Worm (Caenorhabditis elegans): ENCODE measurements around the gene nhr-134.
A peak's percentile ranks its signal among the peaks of the same experiment; 100 is the strongest.

nhr-134 gene

ce11 chrV:2281499-2281898 is 50.5 kb downstream of the nhr-134 start, which contains the start of gene nhr-228 (continued):
- TF ChIP-seq ztf-4 (tag; optimal IDR thresholded peaks at IDR 0.05) (no peak), alr-1 (tag; optimal IDR thresholded peaks at IDR 0.05; ENCODE audit: borderline replicate concordance) (no peak), dpl-1 (GFP tag; optimal IDR thresholded peaks at IDR 0.05) (peak in 2 of 3 experiments; percentile 9 to 56), dsc-1 (tag; optimal IDR thresholded peaks at IDR 0.05) (no peak), sup-37 (GFP tag; optimal IDR thresholded peaks at IDR 0.05) (no peak), mdl-1 (tag; optimal IDR thresholded peaks at IDR 0.05) (peak in 1 of 2 experiments; percentile 7), irx-1 (tag; optimal IDR thresholded peaks at IDR 0.05) (peak; percentile 30), mep-1 (tag; optimal IDR thresholded peaks at IDR 0.05) (peak; percentile 64), hlh-4 (tag; optimal IDR thresholded peaks at IDR 0.05) (no peak), ets-5 (GFP tag; IDR thresholded peaks at IDR 0.05) (no peak), snu-23 (GFP tag; optimal IDR thresholded peaks at IDR 0.05) (peak; percentile 62), C04F5.9 (tag; optimal IDR thresholded peaks at IDR 0.05) (no peak), fkh-4 (tag; optimal IDR thresholded peaks at IDR 0.05; ENCODE audit: borderline replicate concordance) (no peak), Y116A8C.19 (tag; optimal IDR thresholded peaks at IDR 0.05; ENCODE audit: borderline replicate concordance) (no peak), ces-1 (GFP tag; optimal IDR thresholded peaks at IDR 0.05) (no peak), hpl-2 (GFP tag; optimal IDR thresholded peaks at IDR 0.05) (no peak), lir-3 (tag; optimal IDR thresholded peaks at IDR 0.05; ENCODE audit: poor library complexity) (no peak), ama-1 (optimal IDR thresholded peaks at IDR 0.05) (no peak), mab-9 (GFP tag; IDR thresholded peaks at IDR 0.05) (no peak), isw-1 (GFP tag; IDR thresholded peaks at IDR 0.05) (no peak), unc-130 (tag; optimal IDR thresholded peaks at IDR 0.05) (peak; percentile 37), sox-4 (tag; optimal IDR thresholded peaks at IDR 0.05) (no peak), nhr-90 (tag; optimal IDR thresholded peaks at IDR 0.05; ENCODE audit: poor library complexity) (peak; percentile 10), elt-2 (tag; optimal IDR thresholded peaks at IDR 0.05) (no peak), swsn-7 (tag; optimal IDR thresholded peaks at IDR 0.05) (peak; percentile 23), nhr-71 (tag; optimal IDR thresholded peaks at IDR 0.05) (peak; percentile 63), rnt-1 (tag; optimal IDR thresholded peaks at IDR 0.05) (peak; percentile 46), nhr-11 (tag; optimal IDR thresholded peaks at IDR 0.05) (no peak), mef-2 (tag; optimal IDR thresholded peaks at IDR 0.05) (no peak), ceh-90 (tag; optimal IDR thresholded peaks at IDR 0.05) (no peak), ceh-88 (GFP tag; IDR thresholded peaks at IDR 0.05) (no peak), sptf-1 (tag; optimal IDR thresholded peaks at IDR 0.05) (no peak), skn-1 (tag; optimal IDR thresholded peaks at IDR 0.05) (peak; percentile 89), nhr-12 (tag; optimal IDR thresholded peaks at IDR 0.05) (no peak), aha-1 (tag; optimal IDR thresholded peaks at IDR 0.05) (no peak), lin-13 (GFP tag; optimal IDR thresholded peaks at IDR 0.05) (no peak), nhr-19 (GFP tag; conservative IDR thresholded peaks at IDR 0.05) (no peak), nhr-28 (tag; optimal IDR thresholded peaks at IDR 0.05) (no peak), C34B4.2 (tag; optimal IDR thresholded peaks at IDR 0.05) (no peak), F16B12.6 (tag; optimal IDR thresholded peaks at IDR 0.05) (no peak), ceh-8 (GFP tag; optimal IDR thresholded peaks at IDR 0.05) (no peak), nhr-84 (tag; optimal IDR thresholded peaks at IDR 0.05) (no peak), efl-3 (GFP tag; optimal IDR thresholded peaks at IDR 0.05) (no peak), unc-98 (GFP tag; IDR thresholded peaks at IDR 0.05) (no peak), tlp-1 (tag; optimal IDR thresholded peaks at IDR 0.05) (no peak), nhr-20 (tag; optimal IDR thresholded peaks at IDR 0.05) (peak; percentile 67), lin-14 (GFP tag; optimal IDR thresholded peaks at IDR 0.05) (peak; percentile 96)
